Worm (Caenorhabditis elegans) whole organism, L4 larva: ENCODE results near the gene AC3.12.

Experiments
- ama-1 ChIP-seq: fragments of 150-350 bp; optimal IDR thresholded peaks from 2 replicates; lab custom pipeline; 2014; ENCODE audit warnings: inconsistent platforms, mixed read lengths
- egl-27 ChIP-seq: sonication (generic microtip); optimal IDR thresholded peaks from 3 replicates; lab custom pipeline; 2017; ENCODE audit warnings: missing biosample characterization, missing genetic modification reagents, missing genetic modification characterization
- pha-4 ChIP-seq, 2 experiments: fragments of 150-350 bp in 1 of 2; fragments of 200-800 bp in 1 of 2; sonication (Bioruptor generic) in 1 of 2; IDR thresholded peaks in 1 of 2; optimal IDR thresholded peaks in 1 of 2; 2 replicates each; pipeline versions ENCODE4 v1.3.6 to Lab custom; 2014 to 2022; ENCODE audit warnings: missing genetic modification characterization in 2 of 2, missing genetic modification reagents in 2 of 2, missing biosample characterization in 1 of 2, missing compliant biosample characterization in 1 of 2
- snpc-4 ChIP-seq: fragments of 150-350 bp; optimal IDR thresholded peaks from 2 replicates; lab custom pipeline; 2014; ENCODE audit warnings: missing biosample characterization, missing genetic modification characterization
- tra-1 ChIP-seq: fragments of 200-800 bp; sonication (Bioruptor generic); IDR thresholded peaks from 2 replicates; pipeline ENCODE4 v1.3.6; 2022; ENCODE audit warnings: missing genetic modification reagents, missing genetic modification characterization, missing compliant biosample characterization
- unc-62 ChIP-seq, 3 experiments: fragments of 150-350 bp in 1 of 3; sonication (generic microtip); optimal IDR thresholded peaks in 2 of 3; peaks in 1 of 3; 1 replicate in 1 of 3; 2 replicates in 2 of 3; lab custom pipeline; 2014 to 2017; ENCODE audit warnings: missing biosample characterization in 3 of 3, missing genetic modification characterization in 3 of 3, missing genetic modification reagents in 3 of 3, missing genotype in 1 of 3

DNA sequence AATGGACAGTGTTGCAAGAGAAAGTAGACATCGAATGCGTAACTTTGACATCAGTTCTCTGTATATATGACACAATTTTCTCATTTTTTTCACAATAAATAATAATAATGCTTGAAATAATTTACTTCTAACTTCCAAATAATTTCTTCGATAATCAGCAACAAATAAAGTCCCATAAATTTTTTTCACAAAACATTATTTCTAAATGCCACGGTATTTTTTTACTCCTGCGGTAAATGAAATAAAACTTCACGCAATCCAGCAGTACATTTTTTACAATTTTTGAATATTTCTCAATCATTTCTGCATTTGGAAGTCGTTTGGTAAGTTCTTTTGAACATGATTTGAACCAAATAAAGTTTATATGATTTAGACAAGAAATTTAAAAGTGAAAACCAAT lies 4.8 kb upstream of the AC3.12 start, which contains the start of gene spe-10:
- no peak for TF ChIP-seq pha-4 (GFP tag; IDR thresholded peaks at IDR 0.05; lab: Robert Waterston, UW)
- TF ChIP-seq pha-4 (tag; optimal IDR thresholded peaks at IDR 0.05; lab: Kevin White, UChicago), result no peak
- no peak for TF ChIP-seq egl-27 (tag; lab: Kevin White, UChicago)
- no peak for TF ChIP-seq snpc-4 (tag; lab: Kevin White, UChicago)
- no peak for TF ChIP-seq ama-1 (lab: Kevin White, UChicago)
- TF ChIP-seq tra-1 (GFP tag; lab: Robert Waterston, UW), result no peak
- no peak for TF ChIP-seq unc-62 (GFP tag; optimal IDR thresholded peaks at IDR 0.05 in 1 of 2; lab: Kevin White, UChicago)
- TF ChIP-seq unc-62 (tag; optimal IDR thresholded peaks at IDR 0.05; lab: Kevin White, UChicago), result no peak
